Worm (Caenorhabditis elegans): ENCODE results near the gene R10H10.7.

Gene R10H10.7

DNA sequence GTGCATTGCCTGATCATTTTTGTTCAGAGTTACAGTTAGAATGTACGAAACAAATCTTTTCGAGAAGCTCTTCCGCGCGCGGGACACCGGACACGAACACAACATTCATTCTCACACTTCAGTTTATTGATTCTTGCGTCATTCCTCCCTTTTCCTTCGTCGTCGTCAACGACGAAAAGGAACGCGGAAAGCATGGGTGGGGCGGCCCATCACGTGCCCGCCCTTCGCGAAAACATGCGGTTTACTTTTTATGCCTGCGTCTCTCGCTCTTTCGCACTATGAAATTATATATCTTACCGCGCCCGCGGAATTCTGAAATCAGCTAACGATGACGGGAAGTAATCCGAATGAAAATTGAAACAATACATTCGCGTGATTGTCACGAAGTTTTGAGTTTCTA lies 33.1 kb downstream of the R10H10.7 start (continued):
- TF ChIP-seq ceh-9 (tag; optimal IDR thresholded peaks at IDR 0.05) (no peak), egl-5 (tag; optimal IDR thresholded peaks at IDR 0.05) (peak; percentile 82), nhr-237 (tag; optimal IDR thresholded peaks at IDR 0.05) (no peak), nhr-43 (tag; optimal IDR thresholded peaks at IDR 0.05; ENCODE audit: poor library complexity, severe bottlenecking) (peak; percentile 81), tbx-2 (tag; optimal IDR thresholded peaks at IDR 0.05) (no peak), nhr-25 (tag; optimal IDR thresholded peaks at IDR 0.05) (peak; percentile 13), fkh-10 (GFP tag; optimal IDR thresholded peaks at IDR 0.05) (no peak), fos-1 (tag; optimal IDR thresholded peaks at IDR 0.05) (no peak), daf-12 (tag; optimal IDR thresholded peaks at IDR 0.05) (no peak), lin-39 (tag; optimal IDR thresholded peaks at IDR 0.05) (peak; percentile 58), nhr-11 (tag; optimal IDR thresholded peaks at IDR 0.05) (no peak), nfya-1 (tag; optimal IDR thresholded peaks at IDR 0.05; ENCODE audit: insufficient read depth) (peak; percentile 54), fkh-2 (tag; optimal IDR thresholded peaks at IDR 0.05) (no peak), ceh-82 (tag; optimal IDR thresholded peaks at IDR 0.05) (no peak), nhr-12 (tag; optimal IDR thresholded peaks at IDR 0.05) (no peak)

DNA sequence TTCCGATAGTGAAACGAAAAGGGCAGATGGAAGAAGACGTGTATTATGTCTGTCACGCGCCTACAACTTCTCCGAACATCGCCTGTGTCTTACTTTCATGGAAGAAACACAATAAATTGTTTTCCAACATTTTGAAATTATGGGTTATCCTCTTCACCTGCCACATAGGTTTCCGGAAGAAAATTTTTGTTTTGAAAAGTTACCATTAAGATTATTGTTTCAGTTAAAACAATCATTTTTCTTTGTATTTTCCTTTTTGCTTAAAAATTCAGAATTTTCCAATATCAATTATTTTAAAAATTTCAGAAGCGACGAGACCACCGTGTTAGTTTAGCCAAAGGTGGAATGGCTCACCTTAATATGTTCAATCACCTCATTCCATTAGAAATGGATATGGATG lies 39.1 kb downstream of the R10H10.7 start, which contains the start of gene mask-1:
Gene mask-1, plus strand, starts transcription at position 301 of the 400 bp plus-strand sequence.
- no peak for TF ChIP-seq nhr-11 (tag; optimal IDR thresholded peaks at IDR 0.05)
- no peak for TF ChIP-seq nhr-12 (tag; optimal IDR thresholded peaks at IDR 0.05)
- TF ChIP-seq zag-1 (tag; optimal IDR thresholded peaks at IDR 0.05): no peak
- TF ChIP-seq fos-1 (tag; optimal IDR thresholded peaks at IDR 0.05): no peak
- no peak for TF ChIP-seq nhr-25 (tag; optimal IDR thresholded peaks at IDR 0.05)
- TF ChIP-seq hmg-11 (tag; optimal IDR thresholded peaks at IDR 0.05): no peak
- no peak for TF ChIP-seq snpc-4 (tag; optimal IDR thresholded peaks at IDR 0.05)
- TF ChIP-seq jun-1 (tag; optimal IDR thresholded peaks at IDR 0.05): no peak
- TF ChIP-seq fkh-2 (tag; optimal IDR thresholded peaks at IDR 0.05): no peak
- no peak for TF ChIP-seq nhr-43 (tag; optimal IDR thresholded peaks at IDR 0.05; ENCODE audit: poor library complexity, severe bottlenecking)
- no peak for TF ChIP-seq unc-39 (tag; optimal IDR thresholded peaks at IDR 0.05)
- no peak for TF ChIP-seq pha-4 (tag; optimal IDR thresholded peaks at IDR 0.05)
- TF ChIP-seq elt-1 (tag; optimal IDR thresholded peaks at IDR 0.05): no peak
- TF ChIP-seq nhr-76 (tag; optimal IDR thresholded peaks at IDR 0.05): no peak
- TF ChIP-seq ama-1 (optimal IDR thresholded peaks at IDR 0.05): no peak
- TF ChIP-seq mml-1 (tag; optimal IDR thresholded peaks at IDR 0.05): no peak
- no peak for TF ChIP-seq pqm-1 (tag; optimal IDR thresholded peaks at IDR 0.05)
- TF ChIP-seq lsy-12 (tag; optimal IDR thresholded peaks at IDR 0.05): no peak

DNA sequence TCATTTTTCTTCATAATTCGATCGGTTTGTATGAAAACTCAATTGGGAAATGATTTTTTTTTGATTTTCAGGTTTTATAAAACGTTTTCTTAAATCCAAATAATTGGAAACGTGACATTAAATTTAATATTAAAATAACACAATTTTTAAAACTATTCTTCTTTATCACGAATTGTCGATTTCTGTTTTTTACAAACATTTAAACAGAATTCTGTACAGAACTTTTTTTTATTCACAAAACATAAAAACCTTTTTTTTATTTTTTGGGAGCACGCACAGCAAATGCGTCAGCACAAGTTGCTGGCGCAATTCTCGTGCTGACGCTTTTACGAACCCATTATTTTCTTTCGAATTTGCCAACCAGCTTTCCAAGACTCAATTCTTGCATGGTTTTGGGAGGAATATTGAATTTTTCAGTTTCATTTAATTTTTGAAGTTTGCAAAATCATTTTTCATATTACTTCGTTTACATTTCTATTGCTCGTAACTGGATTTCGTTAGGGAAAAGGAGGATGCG lies 39.9 kb downstream of the R10H10.7 start, which contains the start of gene mpz-5:
Gene mpz-5, minus strand, starts transcription at position 51 of the 517 bp plus-strand sequence.
- peak; percentile 13 for TF ChIP-seq R02D3.7 (tag; optimal IDR thresholded peaks at IDR 0.05)
- TF ChIP-seq ceh-9 (tag; optimal IDR thresholded peaks at IDR 0.05): no peak
- TF ChIP-seq egl-27 (tag; optimal IDR thresholded peaks at IDR 0.05): no peak
- TF ChIP-seq nfya-1 (tag; optimal IDR thresholded peaks at IDR 0.05; ENCODE audit: insufficient read depth): peak; percentile 72
- TF ChIP-seq ceh-16 (tag; optimal IDR thresholded peaks at IDR 0.05): no peak
- TF ChIP-seq fkh-2 (tag; optimal IDR thresholded peaks at IDR 0.05): no peak
- TF ChIP-seq pqm-1 (tag; optimal IDR thresholded peaks at IDR 0.05): peak; percentile 23
- TF ChIP-seq mml-1 (tag; optimal IDR thresholded peaks at IDR 0.05): no peak
- no peak for TF ChIP-seq ceh-82 (tag; optimal IDR thresholded peaks at IDR 0.05)
- no peak for TF ChIP-seq elt-1 (tag; optimal IDR thresholded peaks at IDR 0.05)
- TF ChIP-seq snpc-4 (tag; optimal IDR thresholded peaks at IDR 0.05): peak; percentile 60
- TF ChIP-seq eor-1 (tag; optimal IDR thresholded peaks at IDR 0.05): no peak
- TF ChIP-seq elt-3 (tag; optimal IDR thresholded peaks at IDR 0.05): no peak
- TF ChIP-seq nhr-11 (tag; optimal IDR thresholded peaks at IDR 0.05): no peak
- peak; percentile 19 for TF ChIP-seq nhr-77 (tag; optimal IDR thresholded peaks at IDR 0.05)
- TF ChIP-seq nhr-67 (tag; optimal IDR thresholded peaks at IDR 0.05): no peak
- no peak for TF ChIP-seq daf-12 (tag; optimal IDR thresholded peaks at IDR 0.05)
- no peak for TF ChIP-seq nhr-28 (tag; optimal IDR thresholded peaks at IDR 0.05)
- TF ChIP-seq tbx-2 (tag; optimal IDR thresholded peaks at IDR 0.05): peak; percentile 51
- no peak for TF ChIP-seq nhr-76 (tag; optimal IDR thresholded peaks at IDR 0.05)
- TF ChIP-seq nhr-25 (tag; optimal IDR thresholded peaks at IDR 0.05): peak; percentile 25
- TF ChIP-seq nhr-43 (tag; optimal IDR thresholded peaks at IDR 0.05; ENCODE audit: poor library complexity, severe bottlenecking): no peak
- TF ChIP-seq unc-62 (GFP tag; optimal IDR thresholded peaks at IDR 0.05): no peak
- no peak for TF ChIP-seq aly-2 (tag; optimal IDR thresholded peaks at IDR 0.05)
- peak; percentile 20 for TF ChIP-seq elt-2 (tag; optimal IDR thresholded peaks at IDR 0.05)
- TF ChIP-seq lin-39 (tag; optimal IDR thresholded peaks at IDR 0.05): no peak
- TF ChIP-seq ceh-28 (tag; optimal IDR thresholded peaks at IDR 0.05): peak; percentile 47
- TF ChIP-seq fkh-10 (GFP tag; optimal IDR thresholded peaks at IDR 0.05): no peak
- no peak for TF ChIP-seq ztf-11 (tag; optimal IDR thresholded peaks at IDR 0.05)
- no peak for TF ChIP-seq skn-1 (tag; optimal IDR thresholded peaks at IDR 0.05)
- TF ChIP-seq zag-1 (tag; optimal IDR thresholded peaks at IDR 0.05): no peak
- TF ChIP-seq hmg-11 (tag; optimal IDR thresholded peaks at IDR 0.05): peak; percentile 78
- peak; percentile 19 for TF ChIP-seq jun-1 (tag; optimal IDR thresholded peaks at IDR 0.05)
- TF ChIP-seq unc-39 (tag; optimal IDR thresholded peaks at IDR 0.05): no peak
- TF ChIP-seq egl-5 (tag; optimal IDR thresholded peaks at IDR 0.05): peak; percentile 91
- TF ChIP-seq sea-2 (GFP tag; optimal IDR thresholded peaks at IDR 0.05): no peak
- TF ChIP-seq lsy-12 (tag; optimal IDR thresholded peaks at IDR 0.05): peak; percentile 42
- no peak for TF ChIP-seq fos-1 (tag; optimal IDR thresholded peaks at IDR 0.05)
- TF ChIP-seq nhr-237 (tag; optimal IDR thresholded peaks at IDR 0.05): no peak
- peak; percentile 86 for TF ChIP-seq pha-4 (tag; optimal IDR thresholded peaks at IDR 0.05)
- TF ChIP-seq nhr-12 (tag; optimal IDR thresholded peaks at IDR 0.05): no peak
- TF ChIP-seq ama-1 (optimal IDR thresholded peaks at IDR 0.05): no peak
- TF ChIP-seq ztf-4 (tag; optimal IDR thresholded peaks at IDR 0.05): no peak
- peak; percentile 77 for TF ChIP-seq nhr-23 (tag; optimal IDR thresholded peaks at IDR 0.05)
